Fruit fly (Drosophila melanogaster): ENCODE data around the gene Cortactin.
A peak's percentile ranks its signal among the peaks of the same experiment; 100 is the strongest.

Cortactin gene

dm6 chr3R:21065696-21066080, 1.4 kb upstream of the Cortactin start:
- no peak for TF ChIP-seq noc (tag; optimal IDR thresholded peaks at IDR 0.05)

dm6 chr3R:21065010-21065695, 882 bp upstream of the Cortactin start, which contains the start of gene AnxB9:
AnxB9 (plus strand) TSS chr3R:21065241.
- TF ChIP-seq noc (tag; optimal IDR thresholded peaks at IDR 0.05), result peak; percentile 60

dm6 chr3R:21063433-21063832, 838 bp downstream of the Cortactin start:
- no peak for TF ChIP-seq noc (tag; optimal IDR thresholded peaks at IDR 0.05)

dm6 chr3R:21060430-21061245, 3.6 kb downstream of the Cortactin start, which contains the start of gene Mvl:
Mvl (minus strand) TSS chr3R:21060800.
- TF ChIP-seq noc (tag; optimal IDR thresholded peaks at IDR 0.05), result peak; percentile 21

dm6 chr3R:21059486-21060356, 4.5 kb downstream of the Cortactin start:
- no peak for TF ChIP-seq noc (tag; optimal IDR thresholded peaks at IDR 0.05)

dm6 chr3R:21057519-21057918, 6.8 kb downstream of the Cortactin start:
- no peak for TF ChIP-seq noc (tag; optimal IDR thresholded peaks at IDR 0.05)

dm6 chr3R:21050875-21051274, 13.4 kb downstream of the Cortactin start, which contains the start of gene Jhbp15:
Jhbp15 (minus strand) TSS chr3R:21050975.
- no peak for TF ChIP-seq noc (tag; optimal IDR thresholded peaks at IDR 0.05)

dm6 chr3R:21048729-21049128, 15.5 kb downstream of the Cortactin start, which contains the start of gene CG7079:
CG7079 (minus strand) TSS chr3R:21048829.
- TF ChIP-seq noc (tag; optimal IDR thresholded peaks at IDR 0.05), result no peak

- no peak for TF ChIP-seq noc (tag; optimal IDR thresholded peaks at IDR 0.05)
Measured at dm6 chr3R:21046927-21047326, 17.3 kb downstream of the Cortactin start, which contains the start of gene CG31207. CG31207 (minus strand) TSS chr3R:21047027.

- no peak for TF ChIP-seq noc (tag; optimal IDR thresholded peaks at IDR 0.05)
Measured at dm6 chr3R:21045742-21046141, 18.5 kb downstream of the Cortactin start, which contains the start of gene CG31189. CG31189 (minus strand) TSS chr3R:21045842.

dm6 chr3R:21043549-21044118, 20.6 kb downstream of the Cortactin start, which contains the start of gene CG12278:
CG12278 (plus strand) TSS chr3R:21044068.
- TF ChIP-seq noc (tag; optimal IDR thresholded peaks at IDR 0.05), result no peak

dm6 chr3R:21042399-21042798, 21.9 kb downstream of the Cortactin start, which contains the start of gene Dhc93AB:
Dhc93AB (minus strand) TSS chr3R:21042499.
- TF ChIP-seq noc (tag; optimal IDR thresholded peaks at IDR 0.05), result no peak

dm6 chr3R:21025508-21025907, 38.8 kb downstream of the Cortactin start:
- TF ChIP-seq noc (tag; optimal IDR thresholded peaks at IDR 0.05), result no peak

- no peak for TF ChIP-seq noc (tag; optimal IDR thresholded peaks at IDR 0.05)
Measured at dm6 chr3R:21023902-21024541, 40.2 kb downstream of the Cortactin start, which contains the start of gene peg. peg (minus strand) TSS chr3R:21024163.
